Fruit fly (Drosophila melanogaster) whole organism, prepupa: ENCODE data around the gene Adgf-D.

ENCODE experiments used
- Blimp-1 ChIP-seq: fragments of 200-800 bp; sonication (Bioruptor generic); optimal IDR thresholded peaks from 3 replicates; lab custom pipeline; 2017; ENCODE audit warnings: missing biosample characterization, missing genetic modification characterization, mild to moderate bottlenecking, moderate library complexity, missing genetic modification reagents
- CG10631 ChIP-seq: fragments of 200-800 bp; sonication (Bioruptor generic); optimal IDR thresholded peaks from 2 replicates; lab custom pipeline; 2016; ENCODE audit warnings: missing biosample characterization, missing genetic modification characterization
- CG10669 ChIP-seq: fragments of 200-800 bp; sonication (Bioruptor generic); optimal IDR thresholded peaks from 3 replicates; lab custom pipeline; 2018; ENCODE audit warnings: missing biosample characterization, mild to moderate bottlenecking, missing genetic modification characterization, moderate library complexity
- CG15336 ChIP-seq: fragments of 200-800 bp; sonication (Bioruptor generic); IDR thresholded peaks from 2 replicates; pipeline ENCODE4 v1.3.6; 2022; ENCODE audit warnings: missing biosample characterization, missing genetic modification characterization
- CG16779 ChIP-seq: fragments of 200-800 bp; sonication (Bioruptor generic); optimal IDR thresholded peaks from 3 replicates; lab custom pipeline; 2017; ENCODE audit warnings: missing biosample characterization, mild to moderate bottlenecking, missing genetic modification characterization
- CG3032 ChIP-seq: fragments of 200-800 bp; optimal IDR thresholded peaks from 2 replicates; lab custom pipeline; 2019; ENCODE audit warnings: missing biosample characterization, mild to moderate bottlenecking, missing genetic modification characterization, moderate library complexity
- CG32006 ChIP-seq: fragments of 200-800 bp; sonication (Bioruptor generic); optimal IDR thresholded peaks from 3 replicates; lab custom pipeline; 2017; ENCODE audit warnings: missing biosample characterization, mild to moderate bottlenecking, missing genetic modification characterization
- CG34406 ChIP-seq: fragments of 200-800 bp; sonication (Bioruptor generic); optimal IDR thresholded peaks from 3 replicates; lab custom pipeline; 2016; ENCODE audit warnings: missing biosample characterization, missing genetic modification characterization
- CG3919 ChIP-seq: fragments of 200-800 bp; sonication (Bioruptor generic); optimal IDR thresholded peaks from 3 replicates; lab custom pipeline; 2016; ENCODE audit warnings: missing biosample characterization, missing genetic modification characterization
- CG6163 ChIP-seq: fragments of 200-800 bp; sonication (Bioruptor generic); IDR thresholded peaks from 3 replicates; pipeline ENCODE4 v1.3.6; 2022; ENCODE audit warnings: missing biosample characterization, missing genetic modification characterization
- CG6808 ChIP-seq: fragments of 200-800 bp; sonication (Bioruptor generic); optimal IDR thresholded peaks from 3 replicates; lab custom pipeline; 2017; ENCODE audit warnings: missing biosample characterization, missing genetic modification characterization, mild to moderate bottlenecking, moderate library complexity, missing genetic modification reagents
- CG7368 ChIP-seq: fragments of 200-800 bp; sonication (Bioruptor generic); optimal IDR thresholded peaks from 3 replicates; lab custom pipeline; 2016; ENCODE audit warnings: missing biosample characterization, missing genetic modification characterization
- CG8119 ChIP-seq: fragments of 200-800 bp; sonication (Bioruptor generic); IDR thresholded peaks from 3 replicates; pipeline ENCODE4 v1.3.6; 2022; ENCODE audit warnings: missing biosample characterization, missing genetic modification characterization
- CG8319 ChIP-seq: fragments of 200-800 bp; sonication (Bioruptor generic); optimal IDR thresholded peaks from 3 replicates; lab custom pipeline; 2016; ENCODE audit warnings: missing biosample characterization, missing genetic modification characterization
- CG8632 ChIP-seq: fragments of 200-800 bp; sonication (Bioruptor generic); optimal IDR thresholded peaks from 3 replicates; lab custom pipeline; 2016; ENCODE audit warnings: missing biosample characterization, missing genetic modification characterization
- CG9139 ChIP-seq: fragments of 200-800 bp; sonication (Bioruptor generic); optimal IDR thresholded peaks from 3 replicates; lab custom pipeline; 2017; ENCODE audit warnings: missing biosample characterization, mild to moderate bottlenecking, missing genetic modification characterization
- Eip78C ChIP-seq: fragments of 200-800 bp; sonication (Bioruptor generic); peaks from one replicate; lab custom pipeline; 2016; ENCODE audit warnings: missing biosample characterization, missing genetic modification characterization
- Eip93F ChIP-seq: fragments of 200-800 bp; sonication (Bioruptor generic); optimal IDR thresholded peaks from 2 replicates; lab custom pipeline; 2016; ENCODE audit warnings: missing biosample characterization, mild to moderate bottlenecking, missing genetic modification characterization
- Ets21C ChIP-seq: fragments of 200-800 bp; sonication (Bioruptor generic); optimal IDR thresholded peaks from 3 replicates; lab custom pipeline; 2016; ENCODE audit warnings: missing biosample characterization, missing genetic modification characterization
- Ets96B ChIP-seq: fragments of 200-800 bp; optimal IDR thresholded peaks from 2 replicates; lab custom pipeline; 2019; ENCODE audit warnings: missing biosample characterization, mild to moderate bottlenecking, missing genetic modification characterization, moderate library complexity
- Gug ChIP-seq: fragments of 200-800 bp; sonication (Bioruptor generic); IDR thresholded peaks from 2 replicates; pipeline ENCODE4 v1.3.6; 2022; ENCODE audit warnings: missing biosample characterization, missing genetic modification characterization
- Hr4 ChIP-seq: fragments of 200-800 bp; sonication (Bioruptor generic); optimal IDR thresholded peaks from 3 replicates; lab custom pipeline; 2016; ENCODE audit warnings: missing biosample characterization, missing genetic modification characterization
- Sox102F ChIP-seq: fragments of 200-800 bp; sonication (Bioruptor generic); optimal IDR thresholded peaks from 2 replicates; lab custom pipeline; 2016; ENCODE audit warnings: missing biosample characterization, mild to moderate bottlenecking, missing genetic modification characterization
- Sox14 ChIP-seq: fragments of 200-800 bp; sonication (Bioruptor generic); optimal IDR thresholded peaks from 3 replicates; lab custom pipeline; 2016; ENCODE audit warnings: missing biosample characterization, missing genetic modification characterization
- Sox15 ChIP-seq: fragments of 200-800 bp; sonication (Bioruptor generic); optimal IDR thresholded peaks from 3 replicates; lab custom pipeline; 2016; ENCODE audit warnings: missing biosample characterization, missing genetic modification characterization
- achi ChIP-seq: fragments of 200-800 bp; sonication (Bioruptor generic); optimal IDR thresholded peaks from 3 replicates; lab custom pipeline; 2016; ENCODE audit warnings: missing biosample characterization, missing genetic modification characterization
- acj6 ChIP-seq: fragments of 200-800 bp; sonication (Bioruptor generic); optimal IDR thresholded peaks from 3 replicates; lab custom pipeline; 2016; ENCODE audit warnings: missing biosample characterization, missing genetic modification characterization
- fd59A ChIP-seq: fragments of 200-800 bp; sonication (Bioruptor generic); optimal IDR thresholded peaks from 2 replicates; lab custom pipeline; 2017; ENCODE audit warnings: missing biosample characterization, mild to moderate bottlenecking, missing genetic modification characterization, missing genetic modification reagents
- fd85E ChIP-seq: fragments of 200-800 bp; sonication (Bioruptor generic); optimal IDR thresholded peaks from 3 replicates; lab custom pipeline; 2016; ENCODE audit warnings: missing biosample characterization, missing genetic modification characterization
- fkh ChIP-seq: fragments of 200-800 bp; sonication (Bioruptor generic); optimal IDR thresholded peaks from 3 replicates; lab custom pipeline; 2017; ENCODE audit warnings: missing biosample characterization, mild to moderate bottlenecking, missing genetic modification characterization, moderate library complexity
- lz ChIP-seq: fragments of 200-800 bp; sonication (Bioruptor generic); optimal IDR thresholded peaks from 3 replicates; lab custom pipeline; 2016; ENCODE audit warnings: missing biosample characterization, missing genetic modification characterization
- net ChIP-seq: fragments of 200-800 bp; sonication (Bioruptor generic); optimal IDR thresholded peaks from 3 replicates; lab custom pipeline; 2016; ENCODE audit warnings: missing biosample characterization, missing genetic modification characterization
- pdm3 ChIP-seq: fragments of 200-800 bp; sonication (Bioruptor generic); optimal IDR thresholded peaks from 3 replicates; lab custom pipeline; 2016; ENCODE audit warnings: missing biosample characterization, missing genetic modification characterization
- salr ChIP-seq, 2 experiments: fragments of 200-800 bp; sonication (Bioruptor generic); optimal IDR thresholded peaks; 3 replicates each; lab custom pipeline; 2016 to 2018; ENCODE audit warnings: missing biosample characterization in 2 of 2, missing genetic modification characterization in 2 of 2, mild to moderate bottlenecking in 1 of 2
- ss ChIP-seq, 2 experiments: fragments of 200-800 bp; sonication (Bioruptor generic); optimal IDR thresholded peaks; 2 replicates in 1 of 2; 3 replicates in 1 of 2; lab custom pipeline; 2017 to 2018; ENCODE audit warnings: mild to moderate bottlenecking in 2 of 2, missing biosample characterization in 2 of 2, missing genetic modification characterization in 2 of 2, moderate library complexity in 1 of 2
- svp ChIP-seq: fragments of 200-800 bp; sonication (Bioruptor generic); peaks from one replicate; lab custom pipeline; 2016; ENCODE audit warnings: missing biosample characterization, missing genetic modification characterization
- topi ChIP-seq: fragments of 200-800 bp; sonication (Bioruptor generic); optimal IDR thresholded peaks from 3 replicates; lab custom pipeline; 2016; ENCODE audit warnings: missing biosample characterization, missing genetic modification characterization
- vri ChIP-seq: fragments of 200-800 bp; sonication (Bioruptor generic); optimal IDR thresholded peaks from 3 replicates; lab custom pipeline; 2016; ENCODE audit warnings: missing biosample characterization, mild to moderate bottlenecking, missing genetic modification characterization

The Adgf-D gene

dm6 chr3R:13686371-13687211 lies 18.6 kb downstream of the Adgf-D start, which contains the start of gene omd:
omd (minus strand) TSS chr3R:13687210.
- peak; percentile 16 for TF ChIP-seq acj6
- peak; percentile 39 for TF ChIP-seq achi (GFP tag; lab: Kevin White, UChicago)
- TF ChIP-seq pdm3 (GFP tag; lab: Kevin White, UChicago) = no peak
- no peak for TF ChIP-seq Ets96B (tag; lab: Kevin White, UChicago)
- no peak for TF ChIP-seq Sox102F
- TF ChIP-seq fd59A (GFP tag; lab: Kevin White, UChicago) = peak; percentile 0
- no peak for TF ChIP-seq Ets21C (GFP tag; lab: Kevin White, UChicago)
- TF ChIP-seq lz (GFP tag; lab: Kevin White, UChicago) = no peak
- TF ChIP-seq Sox14 (GFP tag; lab: Kevin White, UChicago) = no peak
- TF ChIP-seq CG6163 (GFP tag; lab: Robert Waterston, UW) = peak; percentile 59; the same call in 2 of the 3 replicates
- TF ChIP-seq CG8319 (GFP tag; lab: Kevin White, UChicago) = no peak
- TF ChIP-seq CG15336 (GFP tag; lab: Robert Waterston, UW) = peak; percentile 24; the same call in 1 of the 2 replicates
- TF ChIP-seq fd85E (GFP tag; lab: Kevin White, UChicago) = no peak
- peak; percentile 69 for TF ChIP-seq CG16779
- peak; percentile 43; the same call in 1 of the 3 replicates for TF ChIP-seq CG8119 (GFP tag; lab: Robert Waterston, UW)
- peak; percentile 5 to 14 for TF ChIP-seq salr (GFP tag; optimal IDR thresholded peaks at IDR 0.05; lab: Kevin White, UChicago)
- TF ChIP-seq CG9139 = no peak
- TF ChIP-seq svp (GFP tag; lab: Kevin White, UChicago) = no peak
- TF ChIP-seq Gug (GFP tag; lab: Robert Waterston, UW) = no peak
- TF ChIP-seq CG3032 = no peak
- no peak for TF ChIP-seq CG10631 (GFP tag; lab: Kevin White, UChicago)
- TF ChIP-seq topi = no peak
- no peak for TF ChIP-seq CG6808
- peak; percentile 21 for TF ChIP-seq CG8632 (GFP tag; lab: Kevin White, UChicago)
- TF ChIP-seq fkh (GFP tag; lab: Kevin White, UChicago) = peak; percentile 99
- TF ChIP-seq CG10669 (GFP tag; lab: Kevin White, UChicago) = no peak
- TF ChIP-seq net = peak; percentile 30
- peak; percentile 78 for TF ChIP-seq Eip78C (GFP tag; lab: Kevin White, UChicago)
- no peak for TF ChIP-seq Sox15
- no peak for TF ChIP-seq Blimp-1
- peak; percentile 51 for TF ChIP-seq CG32006
- TF ChIP-seq Hr4 (GFP tag; lab: Kevin White, UChicago) = peak; percentile 52
- TF ChIP-seq ss (GFP tag; optimal IDR thresholded peaks at IDR 0.05; lab: Kevin White, UChicago) = peak in 1 of 2 experiments; percentile 47
- TF ChIP-seq CG7368 (GFP tag; lab: Kevin White, UChicago) = peak; percentile 25
- peak; percentile 20 for TF ChIP-seq CG34406 (GFP tag; lab: Kevin White, UChicago)
- TF ChIP-seq CG3919 (GFP tag; lab: Kevin White, UChicago) = peak; percentile 23

DNA sequence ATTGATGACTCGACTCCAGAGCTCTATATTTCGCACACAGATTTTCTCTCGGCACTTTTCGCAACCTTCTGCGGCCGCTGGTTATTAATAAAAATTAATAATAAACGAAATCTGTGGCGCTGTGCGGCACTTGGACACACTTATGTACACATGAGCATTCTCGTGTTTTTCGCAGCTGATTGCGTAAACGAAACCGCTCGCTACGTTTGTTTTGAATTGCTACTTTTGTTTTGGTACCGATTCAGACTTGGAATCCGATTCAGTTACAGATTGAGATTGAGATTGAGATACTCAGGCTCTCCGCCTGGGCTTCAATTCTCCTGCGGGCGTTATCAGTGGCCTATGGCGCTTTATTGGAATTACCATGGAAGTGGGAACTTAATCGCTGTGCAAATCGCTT lies 19.2 kb downstream of the Adgf-D start:
- TF ChIP-seq Sox14 (GFP tag; lab: Kevin White, UChicago) (no peak), Eip93F (no peak), CG10631 (GFP tag; lab: Kevin White, UChicago) (no peak), vri (GFP tag; lab: Kevin White, UChicago) (no peak), acj6 (no peak)
